Fruit fly (Drosophila melanogaster): ENCODE data around the gene Vha100-1.

dm6 chr3R:29138407-29138806, 7.4 kb downstream of the Vha100-1 start, which contains the start of the genes Alg13 and superdeath:
- TF ChIP-seq Sox102F (GFP tag; optimal IDR thresholded peaks at IDR 0.05) (no peak), dimm (GFP tag; IDR thresholded peaks at IDR 0.05) (no peak), yki (optimal IDR thresholded peaks at IDR 0.05) (no peak), pita (GFP tag; optimal IDR thresholded peaks at IDR 0.05) (no peak), CG1647 (GFP tag; optimal IDR thresholded peaks at IDR 0.05) (no peak), org-1 (GFP tag; optimal IDR thresholded peaks at IDR 0.05) (no peak), CG3407 (GFP tag; optimal IDR thresholded peaks at IDR 0.05) (no peak)
